Fruit fly (Drosophila melanogaster) whole organism, wandering third instar larva: ENCODE results near the gene CG33969.

Experiments used
- CG9705 ChIP-seq: fragments of 200-800 bp; sonication (Bioruptor generic); optimal IDR thresholded peaks from 2 replicates; lab custom pipeline; 2018; ENCODE audit warnings: missing biosample characterization, mild to moderate bottlenecking, missing genetic modification characterization
- CrebA ChIP-seq: fragments of 200-800 bp; sonication (Bioruptor generic); optimal IDR thresholded peaks from 2 replicates; lab custom pipeline; 2016; ENCODE audit warnings: missing biosample characterization, mild to moderate bottlenecking, missing genetic modification characterization, borderline replicate concordance
- Dfd ChIP-seq: fragments of >200 bp; optimal IDR thresholded peaks from 2 replicates; lab custom pipeline; 2017; ENCODE audit warnings: missing biosample characterization, missing genetic modification characterization
- Dif ChIP-seq: fragments of 200-275, 200-300 bp; sonication (Bioruptor generic); optimal IDR thresholded peaks from 2 replicates; lab custom pipeline; 2018; ENCODE audit warnings: missing biosample characterization, missing genetic modification characterization; ENCODE audit not compliant: partially characterized antibody
- GATAd ChIP-seq: sonication (Bioruptor generic); optimal IDR thresholded peaks from 2 replicates; lab custom pipeline; 2016; ENCODE audit warnings: missing biosample characterization, missing genetic modification characterization
- HLH106 ChIP-seq: fragments of 200-800 bp; optimal IDR thresholded peaks from 3 replicates; lab custom pipeline; 2019; ENCODE audit warnings: missing biosample characterization, mild to moderate bottlenecking, missing genetic modification characterization, moderate library complexity
- Hnf4 ChIP-seq: fragments of 200-800 bp; sonication (Bioruptor generic); optimal IDR thresholded peaks from 2 replicates; lab custom pipeline; 2016; ENCODE audit warnings: missing biosample characterization, mild to moderate bottlenecking, missing genetic modification characterization
- Hr78 ChIP-seq: fragments of >200 bp; optimal IDR thresholded peaks from 2 replicates; lab custom pipeline; 2017; ENCODE audit warnings: missing biosample characterization, missing genetic modification characterization
- Hr83 ChIP-seq: fragments of 200-300 bp; sonication (Bioruptor generic); optimal IDR thresholded peaks from 2 replicates; lab custom pipeline; 2016; ENCODE audit warnings: missing biosample characterization, mild to moderate bottlenecking, missing genetic modification characterization, moderate library complexity; ENCODE audit not compliant: poor library complexity, severe bottlenecking
- Jra ChIP-seq: sonication (Bioruptor generic); optimal IDR thresholded peaks from 2 replicates; lab custom pipeline; 2016; ENCODE audit warnings: missing biosample characterization, missing genetic modification characterization
- Mio ChIP-seq: sonication (Bioruptor generic); optimal IDR thresholded peaks from 2 replicates; lab custom pipeline; 2016; ENCODE audit warnings: missing biosample characterization, missing genetic modification characterization
- N ChIP-seq: fragments of >200 bp; optimal IDR thresholded peaks from 2 replicates; lab custom pipeline; 2018; ENCODE audit warnings: missing biosample characterization, missing external identifiers, missing genetic modification characterization
- OdsH ChIP-seq: fragments of 200-800 bp; sonication (Bioruptor generic); optimal IDR thresholded peaks from 2 replicates; lab custom pipeline; 2016; ENCODE audit warnings: missing biosample characterization, mild to moderate bottlenecking, missing genetic modification characterization
- Rel ChIP-seq, 2 experiments: fragments of 200-800 bp; sonication (Bioruptor generic) in 1 of 2; optimal IDR thresholded peaks; 2 replicates in 1 of 2; 3 replicates in 1 of 2; lab custom pipeline; 2016 to 2019; ENCODE audit warnings: mild to moderate bottlenecking in 2 of 2, missing biosample characterization in 2 of 2, missing genetic modification characterization in 2 of 2, moderate library complexity in 1 of 2
- Sp1 ChIP-seq: fragments of 200-800 bp; sonication (Bioruptor generic); optimal IDR thresholded peaks from 3 replicates; lab custom pipeline; 2019; ENCODE audit warnings: missing biosample characterization, mild to moderate bottlenecking, missing genetic modification characterization, moderate library complexity
- Vsx2 ChIP-seq: fragments of 200-300, 225-300 bp; sonication (Bioruptor generic); optimal IDR thresholded peaks from 2 replicates; lab custom pipeline; 2018; ENCODE audit warnings: missing biosample characterization, missing genetic modification characterization; ENCODE audit not compliant: partially characterized antibody
- br ChIP-seq: fragments of 200-800 bp; sonication (Bioruptor generic); optimal IDR thresholded peaks from 2 replicates; lab custom pipeline; 2016; ENCODE audit warnings: missing biosample characterization, missing genetic modification characterization
- brk ChIP-seq: fragments of 200-800 bp; sonication (Bioruptor generic); optimal IDR thresholded peaks from 2 replicates; lab custom pipeline; 2016; ENCODE audit warnings: missing biosample characterization, mild to moderate bottlenecking, missing genetic modification characterization
- dmrt93B ChIP-seq: fragments of 200-800 bp; sonication (Bioruptor generic); optimal IDR thresholded peaks from 2 replicates; lab custom pipeline; 2018; ENCODE audit warnings: missing biosample characterization, mild to moderate bottlenecking, missing genetic modification characterization
- ey ChIP-seq: fragments of 200-800 bp; sonication (Bioruptor generic); optimal IDR thresholded peaks from 2 replicates; lab custom pipeline; 2016; ENCODE audit warnings: missing biosample characterization, missing genetic modification characterization
- foxo ChIP-seq, 2 experiments: fragments of 200-800 bp; sonication (Bioruptor generic); optimal IDR thresholded peaks; 2 replicates in 1 of 2; 3 replicates in 1 of 2; lab custom pipeline; 2016 to 2017; ENCODE audit warnings: missing biosample characterization in 2 of 2, missing genetic modification characterization in 2 of 2
- fru ChIP-seq: fragments of 200-800 bp; sonication (Bioruptor generic); optimal IDR thresholded peaks from 3 replicates; lab custom pipeline; 2016; ENCODE audit warnings: missing biosample characterization, mild to moderate bottlenecking, missing genetic modification characterization
- h ChIP-seq: fragments of 200-800 bp; sonication (Bioruptor generic); optimal IDR thresholded peaks from 3 replicates; lab custom pipeline; 2016; ENCODE audit warnings: missing biosample characterization, mild to moderate bottlenecking, missing genetic modification characterization
- jim ChIP-seq: fragments of 175-275, 200-325 bp; sonication (Bioruptor generic); optimal IDR thresholded peaks from 2 replicates; lab custom pipeline; 2016; ENCODE audit warnings: missing biosample characterization, mild to moderate bottlenecking, missing genetic modification characterization
- pan ChIP-seq: fragments of >200 bp; optimal IDR thresholded peaks from 2 replicates; lab custom pipeline; 2017
- psq ChIP-seq: fragments of 200-800 bp; sonication (Bioruptor generic); optimal IDR thresholded peaks from 3 replicates; lab custom pipeline; 2017; ENCODE audit warnings: missing biosample characterization, mild to moderate bottlenecking, missing genetic modification characterization, moderate library complexity
- rgr ChIP-seq: fragments of 200-800 bp; sonication (Bioruptor generic); optimal IDR thresholded peaks from 3 replicates; lab custom pipeline; 2016; ENCODE audit warnings: missing biosample characterization, mild to moderate bottlenecking, missing genetic modification characterization
- sage ChIP-seq: fragments of 200-800 bp; sonication (Bioruptor generic); optimal IDR thresholded peaks from 2 replicates; lab custom pipeline; 2016; ENCODE audit warnings: missing biosample characterization, mild to moderate bottlenecking, missing genetic modification characterization
- sv ChIP-seq: fragments of 200-800 bp; sonication (Bioruptor generic); optimal IDR thresholded peaks from 3 replicates; lab custom pipeline; 2016; ENCODE audit warnings: missing biosample characterization, missing genetic modification characterization
- tai ChIP-seq: sonication (Bioruptor generic); optimal IDR thresholded peaks from 2 replicates; lab custom pipeline; 2016; ENCODE audit warnings: missing biosample characterization, missing genetic modification characterization
- woc ChIP-seq: sonication (Bioruptor generic); optimal IDR thresholded peaks from 2 replicates; lab custom pipeline; 2016; ENCODE audit warnings: missing biosample characterization, mild to moderate bottlenecking, missing genetic modification characterization

Gene CG33969

dm6 chr3L:20366074-20366473 is 27.3 kb downstream of the CG33969 start (continued):
- TF ChIP-seq Vsx2 (GFP tag; lab: Kevin White, UChicago), result no peak
- TF ChIP-seq pan, result no peak

DNA sequence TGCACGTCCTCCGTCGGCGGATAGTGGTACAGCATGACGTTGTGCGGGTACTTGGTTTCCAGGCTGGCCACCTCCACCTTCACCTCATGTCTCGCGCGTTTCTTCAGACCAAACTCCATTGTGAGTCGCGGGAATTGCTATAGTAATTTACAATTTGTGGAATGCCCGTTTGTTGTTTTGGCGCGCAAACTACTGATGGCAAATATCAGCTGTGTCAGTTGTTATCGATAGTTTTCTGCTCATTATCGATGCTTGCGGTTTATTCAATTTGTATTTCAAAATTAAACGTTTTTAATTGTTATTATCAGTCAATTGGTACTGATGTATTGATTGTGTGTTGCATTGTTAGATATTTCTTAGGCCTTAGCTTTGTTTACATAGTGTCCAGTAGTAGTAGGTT is 32.0 kb downstream of the CG33969 start, which contains the start of gene Prim2:
Gene Prim2, minus strand, starts transcription at position 197 of the 400 bp plus-strand sequence.
- TF ChIP-seq dmrt93B (GFP tag; lab: Kevin White, UChicago) (no peak), Rel (GFP tag; optimal IDR thresholded peaks at IDR 0.05; lab: Kevin White, UChicago) (no peak), Rel (tag; optimal IDR thresholded peaks at IDR 0.05; lab: Kevin White, UChicago) (peak; percentile 71)

DNA sequence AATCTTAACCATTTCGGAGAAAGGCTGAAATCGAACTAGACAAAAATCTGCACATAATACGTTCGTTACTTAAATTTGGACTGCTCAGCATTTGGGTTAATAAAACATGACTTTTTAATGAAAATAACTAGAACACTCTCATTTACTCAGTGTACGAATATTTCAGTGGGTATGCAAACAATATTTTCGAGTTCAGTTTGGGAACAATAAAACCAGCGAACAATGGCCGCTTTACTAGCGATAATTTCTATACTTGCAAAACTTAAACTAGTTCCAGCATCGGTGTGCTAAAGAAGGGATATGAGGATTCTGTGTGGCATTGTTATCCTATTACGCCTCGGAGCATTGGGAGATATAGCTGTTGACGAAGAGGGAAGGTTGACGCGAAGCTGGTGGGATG is 35.1 kb downstream of the CG33969 start, which contains the start of gene CG5665:
Gene CG5665, plus strand, starts transcription at position 301 of the 400 bp plus-strand sequence.
- TF ChIP-seq Hr78 (GFP tag; lab: Kevin White, UChicago) (no peak), foxo (GFP tag; optimal IDR thresholded peaks at IDR 0.05; lab: Kevin White, UChicago) (no peak), woc (GFP tag; lab: Kevin White, UChicago) (no peak)

- TF ChIP-seq Rel (GFP tag; optimal IDR thresholded peaks at IDR 0.05; lab: Kevin White, UChicago) (no peak), Rel (tag; optimal IDR thresholded peaks at IDR 0.05; lab: Kevin White, UChicago) (peak; percentile 12), h (GFP tag; lab: Kevin White, UChicago) (no peak), HLH106 (tag; lab: Kevin White, UChicago) (no peak), Vsx2 (GFP tag; lab: Kevin White, UChicago) (peak; percentile 75)
Observed at dm6 chr3L:20356613-20357012, 36.7 kb downstream of the CG33969 start, which contains the start of gene kin17. kin17 (plus strand) TSS chr3L:20356807.

dm6 chr3L:20354872-20355271 is 38.5 kb downstream of the CG33969 start:
- TF ChIP-seq Rel (GFP tag; optimal IDR thresholded peaks at IDR 0.05; lab: Kevin White, UChicago) (no peak), Rel (tag; optimal IDR thresholded peaks at IDR 0.05; lab: Kevin White, UChicago) (peak; percentile 2), Dfd (GFP tag; lab: Kevin White, UChicago) (no peak)

DNA sequence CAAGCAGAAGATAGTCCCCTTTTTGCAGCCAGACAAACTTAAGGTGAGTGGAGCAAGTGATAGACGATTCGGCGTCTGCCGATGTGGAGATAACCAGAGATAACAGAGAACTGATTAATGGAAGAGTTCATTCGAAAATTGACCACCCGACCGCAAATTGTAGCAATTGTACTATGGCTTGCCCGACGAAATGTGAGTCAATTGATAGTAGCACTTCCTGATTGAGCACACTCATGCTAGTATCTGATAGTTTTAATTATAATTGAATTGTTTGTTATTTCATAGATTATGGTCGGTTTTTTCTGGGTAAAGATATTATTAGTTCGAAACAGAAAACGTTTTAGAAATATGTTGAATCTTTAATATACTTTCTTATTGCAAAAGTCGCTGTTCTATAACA is 39.0 kb downstream of the CG33969 start:
- TF ChIP-seq ey (GFP tag; lab: Kevin White, UChicago) (no peak), Hr78 (GFP tag; lab: Kevin White, UChicago) (no peak), Hnf4 (GFP tag; lab: Kevin White, UChicago) (no peak), woc (GFP tag; lab: Kevin White, UChicago) (no peak), N (GFP tag; lab: Kevin White, UChicago) (no peak), Mio (no peak), Jra (GFP tag; lab: Kevin White, UChicago) (no peak), Dfd (GFP tag; lab: Kevin White, UChicago) (no peak), GATAd (GFP tag; lab: Kevin White, UChicago) (no peak), tai (GFP tag; lab: Kevin White, UChicago) (no peak), sv (no peak), Sp1 (GFP tag; lab: Kevin White, UChicago) (no peak), fru (GFP tag; lab: Kevin White, UChicago) (no peak), dmrt93B (GFP tag; lab: Kevin White, UChicago) (no peak), CG9705 (GFP tag; lab: Kevin White, UChicago) (no peak), br (no peak), jim (GFP tag; lab: Kevin White, UChicago) (no peak), sage (no peak), CrebA (no peak), Dif (no peak)

- TF ChIP-seq Mio (no peak), OdsH (peak; percentile 15), woc (GFP tag; lab: Kevin White, UChicago) (no peak), Rel (GFP tag; optimal IDR thresholded peaks at IDR 0.05; lab: Kevin White, UChicago) (no peak), Rel (tag; optimal IDR thresholded peaks at IDR 0.05; lab: Kevin White, UChicago) (peak; percentile 70), rgr (peak; percentile 13), h (GFP tag; lab: Kevin White, UChicago) (peak; percentile 42), fru (GFP tag; lab: Kevin White, UChicago) (peak; percentile 57), Hr83 (GFP tag; lab: Kevin White, UChicago) (peak; percentile 10), psq (GFP tag; lab: Kevin White, UChicago) (peak; percentile 12), brk (no peak), ey (GFP tag; lab: Kevin White, UChicago) (peak; percentile 51)
Observed at dm6 chr3L:20353726-20354332, 39.5 kb downstream of the CG33969 start.
